Worm (Caenorhabditis elegans): Measurements from ENCODE around the gene srd-54.

srd-54 gene

ce11 chrII:7457210-7457609 lies 24.8 kb downstream of the srd-54 start, which contains the start of gene D1022.4 (continued):
- TF ChIP-seq zip-4 (GFP tag; optimal IDR thresholded peaks at IDR 0.05) (no peak), nhr-85 (tag) (peak; percentile 60), nhr-76 (tag; optimal IDR thresholded peaks at IDR 0.05) (no peak)

- TF ChIP-seq ceh-8 (GFP tag; optimal IDR thresholded peaks at IDR 0.05) = no peak
- TF ChIP-seq sox-4 (tag; optimal IDR thresholded peaks at IDR 0.05) = no peak
- peak; percentile 0 for TF ChIP-seq nhr-85 (tag)
- TF ChIP-seq ceh-63 (GFP tag; optimal IDR thresholded peaks at IDR 0.05) = no peak
- no peak for TF ChIP-seq hlh-17 (GFP tag; optimal IDR thresholded peaks at IDR 0.05; ENCODE audit: borderline replicate concordance)
- TF ChIP-seq lin-15B (tag; optimal IDR thresholded peaks at IDR 0.05) = no peak
These were observed 26.3 kb downstream of the srd-54 start, which contains the start of gene D1022.5 for ce11 chrII:7458706-7459105. Gene D1022.5, minus strand, starts transcription at chrII:7458806.

- TF ChIP-seq pag-3 (tag; optimal IDR thresholded peaks at IDR 0.05; ENCODE audit: borderline replicate concordance, insufficient read depth) (no peak), hlh-4 (tag; optimal IDR thresholded peaks at IDR 0.05) (no peak), nhr-237 (tag; optimal IDR thresholded peaks at IDR 0.05) (no peak)
These were observed 26.8 kb downstream of the srd-54 start, which contains the start of gene D1022.2 for ce11 chrII:7459205-7459604. Gene D1022.2, plus strand, starts transcription at chrII:7459505.

ce11 chrII:7465519-7465918 lies 33.1 kb downstream of the srd-54 start, which contains the start of gene sro-1:
Gene sro-1, minus strand, starts transcription at chrII:7465619.
- TF ChIP-seq Y116A8C.19 (tag; optimal IDR thresholded peaks at IDR 0.05; ENCODE audit: borderline replicate concordance) (no peak), pax-3 (tag; optimal IDR thresholded peaks at IDR 0.05) (no peak), nhr-12 (tag; optimal IDR thresholded peaks at IDR 0.05) (no peak), aha-1 (tag; optimal IDR thresholded peaks at IDR 0.05) (no peak), ama-1 (optimal IDR thresholded peaks at IDR 0.05) (no peak)

- TF ChIP-seq fkh-10 (GFP tag; optimal IDR thresholded peaks at IDR 0.05) (peak; percentile 96), nhr-71 (tag; optimal IDR thresholded peaks at IDR 0.05) (no peak), xbp-1 (tag; optimal IDR thresholded peaks at IDR 0.05) (no peak), ceh-88 (GFP tag; IDR thresholded peaks at IDR 0.05) (no peak), F16B12.6 (tag; optimal IDR thresholded peaks at IDR 0.05) (no peak), snpc-4 (tag; optimal IDR thresholded peaks at IDR 0.05) (no peak), mab-9 (GFP tag; IDR thresholded peaks at IDR 0.05) (no peak), swsn-7 (tag; optimal IDR thresholded peaks at IDR 0.05) (no peak), sup-37 (GFP tag; optimal IDR thresholded peaks at IDR 0.05) (no peak), efl-1 (optimal IDR thresholded peaks at IDR 0.05) (no peak), efl-1 (GFP tag; optimal IDR thresholded peaks at IDR 0.05 in 1 of 2) (peak in 1 of 2 experiments; percentile 22), fkh-8 (tag; optimal IDR thresholded peaks at IDR 0.05) (no peak), mef-2 (tag; optimal IDR thresholded peaks at IDR 0.05) (no peak), lin-14 (GFP tag; optimal IDR thresholded peaks at IDR 0.05) (peak; percentile 47), ces-1 (GFP tag; optimal IDR thresholded peaks at IDR 0.05) (peak; percentile 40)
These were observed 36.9 kb downstream of the srd-54 start for ce11 chrII:7469318-7469717.

- TF ChIP-seq nhr-28 (tag; optimal IDR thresholded peaks at IDR 0.05) = no peak
- no peak for TF ChIP-seq lin-39 (tag; optimal IDR thresholded peaks at IDR 0.05)
- no peak for TF ChIP-seq efl-3 (GFP tag; optimal IDR thresholded peaks at IDR 0.05)
- TF ChIP-seq aha-1 (tag; optimal IDR thresholded peaks at IDR 0.05) = no peak
- TF ChIP-seq egl-13 (tag; optimal IDR thresholded peaks at IDR 0.05) = peak; percentile 68
- peak; percentile 91 for TF ChIP-seq nhr-71 (tag; optimal IDR thresholded peaks at IDR 0.05)
- TF ChIP-seq nhr-11 (tag; optimal IDR thresholded peaks at IDR 0.05) = peak; percentile 17
- peak; percentile 42 for TF ChIP-seq fos-1 (tag; optimal IDR thresholded peaks at IDR 0.05)
- TF ChIP-seq mep-1 (tag; optimal IDR thresholded peaks at IDR 0.05) = peak; percentile 80
- TF ChIP-seq ceh-63 (GFP tag; optimal IDR thresholded peaks at IDR 0.05) = no peak
- peak; percentile 89 for TF ChIP-seq snu-23 (GFP tag; optimal IDR thresholded peaks at IDR 0.05)
- TF ChIP-seq grh-1 (GFP tag; IDR thresholded peaks at IDR 0.05) = peak; percentile 90
- peak; percentile 78 for TF ChIP-seq C16A3.4 (tag; optimal IDR thresholded peaks at IDR 0.05)
- peak; percentile 88 for TF ChIP-seq nhr-20 (tag; optimal IDR thresholded peaks at IDR 0.05)
- peak; percentile 31 for TF ChIP-seq irx-1 (tag; optimal IDR thresholded peaks at IDR 0.05)
- TF ChIP-seq elt-2 (tag; optimal IDR thresholded peaks at IDR 0.05) = peak; percentile 57
These were observed 46.2 kb downstream of the srd-54 start, which contains the start of the genes aka-1 and ubc-6 for ce11 chrII:7478487-7479234. Gene aka-1, minus strand, starts transcription at chrII:7478537. Gene ubc-6, plus strand, starts transcription at chrII:7479187.
